Fruit fly (Drosophila melanogaster) whole organism, wandering third instar larva: ENCODE measurements around the gene Sema1a.

ENCODE experiments used
- Myc ChIP-seq: fragments of >200 bp; optimal IDR thresholded peaks from 2 replicates; lab custom pipeline; 2017
- Rel ChIP-seq, 2 experiments: fragments of 200-800 bp; sonication (Bioruptor generic) in 1 of 2; optimal IDR thresholded peaks; 2 replicates in 1 of 2; 3 replicates in 1 of 2; lab custom pipeline; 2016 to 2019; ENCODE audit warnings: mild to moderate bottlenecking in 2 of 2, missing biosample characterization in 2 of 2, missing genetic modification characterization in 2 of 2, moderate library complexity in 1 of 2
- Sp1 ChIP-seq: fragments of 200-800 bp; sonication (Bioruptor generic); optimal IDR thresholded peaks from 3 replicates; lab custom pipeline; 2019; ENCODE audit warnings: missing biosample characterization, mild to moderate bottlenecking, missing genetic modification characterization, moderate library complexity
- foxo ChIP-seq, 2 experiments: fragments of 200-800 bp; sonication (Bioruptor generic); optimal IDR thresholded peaks; 2 replicates in 1 of 2; 3 replicates in 1 of 2; lab custom pipeline; 2016 to 2017; ENCODE audit warnings: missing biosample characterization in 2 of 2, missing genetic modification characterization in 2 of 2
- psq ChIP-seq: fragments of 200-800 bp; sonication (Bioruptor generic); optimal IDR thresholded peaks from 3 replicates; lab custom pipeline; 2017; ENCODE audit warnings: missing biosample characterization, mild to moderate bottlenecking, missing genetic modification characterization, moderate library complexity
- sage ChIP-seq: fragments of 200-800 bp; sonication (Bioruptor generic); optimal IDR thresholded peaks from 2 replicates; lab custom pipeline; 2016; ENCODE audit warnings: missing biosample characterization, mild to moderate bottlenecking, missing genetic modification characterization
- sv ChIP-seq: fragments of 200-800 bp; sonication (Bioruptor generic); optimal IDR thresholded peaks from 3 replicates; lab custom pipeline; 2016; ENCODE audit warnings: missing biosample characterization, missing genetic modification characterization
- usp ChIP-seq: fragments of >200 bp; optimal IDR thresholded peaks from 2 replicates; lab custom pipeline; 2017; ENCODE audit warnings: missing biosample characterization, missing genetic modification characterization

- no peak for TF ChIP-seq psq (GFP tag; lab: Kevin White, UChicago)
- TF ChIP-seq sv (GFP tag; lab: Kevin White, UChicago): no peak
- no peak for TF ChIP-seq Sp1
- no peak for TF ChIP-seq foxo (GFP tag; optimal IDR thresholded peaks at IDR 0.05; lab: Kevin White, UChicago)
- TF ChIP-seq Rel (GFP tag; optimal IDR thresholded peaks at IDR 0.05; lab: Kevin White, UChicago): no peak
- TF ChIP-seq Rel (tag; optimal IDR thresholded peaks at IDR 0.05; lab: Kevin White, UChicago): no peak
- TF ChIP-seq usp: no peak
- TF ChIP-seq Myc (lab: Kevin White, UChicago): no peak
- TF ChIP-seq sage (GFP tag; lab: Kevin White, UChicago): no peak
These were observed 70.1 kb downstream of the Sema1a start for dm6 chr2L:8611977-8612593.
